Fruit fly (Drosophila melanogaster) whole organism, adult: Measurements from ENCODE around the gene HUWE1.

Source experiments
- CG12768 ChIP-seq: fragments of 200-800 bp; sonication (Bioruptor generic); optimal IDR thresholded peaks from 2 replicates; lab custom pipeline; 2017; ENCODE audit warnings: missing biosample characterization, missing genetic modification characterization, mild to moderate bottlenecking, moderate library complexity, missing genetic modification reagents
- CG14711 ChIP-seq: fragments of 200-800 bp; sonication (Bioruptor generic); optimal IDR thresholded peaks from 2 replicates; lab custom pipeline; 2018; ENCODE audit warnings: missing biosample characterization, mild to moderate bottlenecking, missing genetic modification characterization, moderate library complexity
- CG1620 ChIP-seq: fragments of 200-800 bp; sonication (Bioruptor generic); optimal IDR thresholded peaks from 2 replicates; lab custom pipeline; 2016; ENCODE audit warnings: missing biosample characterization, missing genetic modification characterization
- CG33017 ChIP-seq: fragments of 200-800 bp; sonication (Bioruptor generic); optimal IDR thresholded peaks from 2 replicates; lab custom pipeline; 2018; ENCODE audit warnings: missing biosample characterization, mild to moderate bottlenecking, missing genetic modification characterization, moderate library complexity
- CG5204 ChIP-seq: fragments of 200-800 bp; sonication (Bioruptor generic); optimal IDR thresholded peaks from 2 replicates; lab custom pipeline; 2016; ENCODE audit warnings: missing biosample characterization, missing genetic modification characterization
- CG7045 ChIP-seq: fragments of 200-800 bp; sonication (Bioruptor generic); optimal IDR thresholded peaks from 2 replicates; lab custom pipeline; 2017; ENCODE audit warnings: missing biosample characterization, mild to moderate bottlenecking, missing genetic modification characterization
- CG7101 ChIP-seq: fragments of 200-800 bp; sonication (Bioruptor generic); optimal IDR thresholded peaks from 2 replicates; lab custom pipeline; 2018; ENCODE audit warnings: missing biosample characterization, mild to moderate bottlenecking, missing genetic modification characterization, moderate library complexity
- Clk ChIP-seq: fragments of 200-800 bp; sonication (Bioruptor generic); optimal IDR thresholded peaks from 2 replicates; lab custom pipeline; 2017; ENCODE audit warnings: missing biosample characterization, missing genetic modification characterization
- Crg-1 ChIP-seq: fragments of 200-800 bp; sonication (Bioruptor generic); optimal IDR thresholded peaks from 2 replicates; lab custom pipeline; 2016; ENCODE audit warnings: missing biosample characterization, missing genetic modification characterization
- Hr96 ChIP-seq: fragments of 200-800 bp; sonication (Bioruptor generic); optimal IDR thresholded peaks from 2 replicates; lab custom pipeline; 2016; ENCODE audit warnings: missing biosample characterization, missing genetic modification characterization
- Mnt ChIP-seq: fragments of 200-800 bp; sonication (Bioruptor generic); optimal IDR thresholded peaks from 2 replicates; lab custom pipeline; 2016; ENCODE audit warnings: missing biosample characterization, mild to moderate bottlenecking, missing genetic modification characterization
- bab1 ChIP-seq: fragments of 200-800 bp; sonication (Bioruptor generic); optimal IDR thresholded peaks from 3 replicates; lab custom pipeline; 2019; ENCODE audit warnings: missing biosample characterization, mild to moderate bottlenecking, missing genetic modification characterization, moderate library complexity
- cic ChIP-seq: fragments of 200-800 bp; sonication (Bioruptor generic); optimal IDR thresholded peaks from 2 replicates; lab custom pipeline; 2017; ENCODE audit warnings: missing biosample characterization, mild to moderate bottlenecking, missing genetic modification characterization, moderate library complexity
- cnc ChIP-seq, 2 experiments: fragments of >200 bp; optimal IDR thresholded peaks; 2 replicates each; lab custom pipeline; 2017
- kay ChIP-seq: fragments of 200-800 bp; sonication (Bioruptor generic); peaks from one replicate; lab custom pipeline; 2016; ENCODE audit warnings: missing biosample characterization, missing genetic modification characterization, borderline replicate concordance
- ovo ChIP-seq: fragments of 200-800 bp; sonication (Bioruptor generic); optimal IDR thresholded peaks from 2 replicates; lab custom pipeline; 2016; ENCODE audit warnings: missing biosample characterization, missing genetic modification characterization
- pad ChIP-seq: fragments of 200-800 bp; sonication (Bioruptor generic); optimal IDR thresholded peaks from 3 replicates; lab custom pipeline; 2017; ENCODE audit warnings: missing biosample characterization, missing genetic modification characterization, mild to moderate bottlenecking, moderate library complexity, missing genetic modification reagents
- tj ChIP-seq: fragments of 200-800 bp; sonication (Bioruptor generic); optimal IDR thresholded peaks from 3 replicates; lab custom pipeline; 2017; ENCODE audit warnings: missing biosample characterization, mild to moderate bottlenecking, missing genetic modification characterization, moderate library complexity
- toe ChIP-seq: fragments of 200-800 bp; sonication (Bioruptor generic); optimal IDR thresholded peaks from 2 replicates; lab custom pipeline; 2016; ENCODE audit warnings: missing biosample characterization, missing genetic modification characterization

HUWE1 gene

dm6 chrX:15761298-15761640 lies 48.8 kb downstream of the HUWE1 start:
- TF ChIP-seq cic (no peak), CG7101 (tag; lab: Kevin White, UChicago) (no peak), kay (GFP tag; lab: Kevin White, UChicago) (peak; percentile 45), bab1 (GFP tag; lab: Kevin White, UChicago) (no peak), Mnt (GFP tag; lab: Kevin White, UChicago) (peak; percentile 23), Crg-1 (no peak)

- TF ChIP-seq CG1620 (no peak), bab1 (GFP tag; lab: Kevin White, UChicago) (peak; percentile 48), Mnt (GFP tag; lab: Kevin White, UChicago) (peak; percentile 92), CG33017 (tag; lab: Kevin White, UChicago) (no peak)
These were observed 50.3 kb downstream of the HUWE1 start, which contains the start of gene Polr3A for dm6 chrX:15762723-15763122. Gene Polr3A, plus strand, starts transcription at chrX:15762956.

DNA sequence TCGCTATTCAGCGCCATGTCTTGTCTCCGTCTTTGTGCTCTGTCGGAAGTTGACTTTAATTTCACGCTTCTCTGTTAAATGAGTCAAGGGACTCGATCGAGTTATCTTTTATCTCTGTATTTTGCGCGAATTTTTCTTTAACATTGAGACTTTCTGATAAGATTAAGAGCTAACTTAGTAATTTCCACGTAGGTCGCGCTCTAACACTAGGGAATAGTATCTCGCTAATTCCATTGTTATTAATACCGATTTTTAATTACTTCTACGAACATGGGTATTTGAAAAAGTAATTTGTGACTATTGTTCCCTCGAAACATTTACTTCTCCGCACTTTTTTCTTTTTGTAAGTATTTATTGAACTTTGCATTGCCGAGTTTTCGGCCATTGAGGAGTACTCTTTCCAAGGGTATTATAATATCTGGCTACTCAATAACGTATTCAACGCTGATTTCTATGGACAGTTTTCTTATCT lies 54.0 kb downstream of the HUWE1 start, which contains the start of gene CG8952:
Gene CG8952 (minus strand): TSS at position 51 of the 472 bp plus-strand sequence.
- no peak for TF ChIP-seq CG14711 (tag; lab: Kevin White, UChicago)
- no peak for TF ChIP-seq CG1620
- TF ChIP-seq toe: no peak
- TF ChIP-seq cnc (optimal IDR thresholded peaks at IDR 0.05; lab: Kevin White, UChicago): no peak
- TF ChIP-seq cic: no peak
- TF ChIP-seq kay (GFP tag; lab: Kevin White, UChicago): peak; percentile 50
- no peak for TF ChIP-seq Clk (GFP tag; lab: Kevin White, UChicago)
- no peak for TF ChIP-seq CG7101 (tag; lab: Kevin White, UChicago)

DNA sequence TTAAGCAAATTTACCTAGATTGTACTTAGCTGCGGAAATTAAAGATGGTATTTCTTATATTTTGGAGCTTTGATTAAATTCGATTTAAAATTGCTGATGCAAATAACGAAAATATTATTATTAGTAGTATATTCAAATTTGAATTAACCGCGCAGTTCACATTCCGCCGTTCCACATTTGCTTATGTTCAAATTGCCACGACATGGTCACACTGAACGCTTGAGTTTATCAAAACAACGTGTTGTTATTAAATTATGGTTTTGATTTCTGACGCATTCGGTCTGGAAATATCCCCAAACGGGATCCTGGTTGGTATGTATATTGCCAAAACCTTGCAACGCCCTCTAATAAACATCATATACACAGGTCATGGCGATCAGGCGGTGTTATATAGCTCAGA lies 57.0 kb downstream of the HUWE1 start, which contains the start of gene CG33172:
Gene CG33172 (plus strand): TSS at position 208 of the 400 bp plus-strand sequence.
- TF ChIP-seq pad (GFP tag; lab: Kevin White, UChicago): no peak
- no peak for TF ChIP-seq CG12768 (GFP tag; lab: Kevin White, UChicago)
- no peak for TF ChIP-seq CG7045 (GFP tag; lab: Kevin White, UChicago)
- TF ChIP-seq Hr96 (GFP tag; lab: Kevin White, UChicago): no peak
- no peak for TF ChIP-seq toe
- no peak for TF ChIP-seq cnc (optimal IDR thresholded peaks at IDR 0.05; lab: Kevin White, UChicago)
- no peak for TF ChIP-seq tj (GFP tag; lab: Kevin White, UChicago)
- no peak for TF ChIP-seq CG33017 (tag; lab: Kevin White, UChicago)
- no peak for TF ChIP-seq Clk (GFP tag; lab: Kevin White, UChicago)
- no peak for TF ChIP-seq CG7101 (tag; lab: Kevin White, UChicago)
- TF ChIP-seq Mnt (GFP tag; lab: Kevin White, UChicago): no peak
- no peak for TF ChIP-seq CG14711 (tag; lab: Kevin White, UChicago)

dm6 chrX:15772663-15773062 lies 60.2 kb downstream of the HUWE1 start, which contains the start of gene CG43672:
Gene CG43672, plus strand, starts transcription at chrX:15772963.
- TF ChIP-seq ovo (GFP tag; lab: Kevin White, UChicago): no peak
- TF ChIP-seq cnc (optimal IDR thresholded peaks at IDR 0.05; lab: Kevin White, UChicago): no peak

dm6 chrX:15778846-15779245 lies 66.4 kb downstream of the HUWE1 start, which contains the start of gene CG43673:
Gene CG43673, plus strand, starts transcription at chrX:15779146.
- TF ChIP-seq CG7045 (GFP tag; lab: Kevin White, UChicago): no peak
- TF ChIP-seq CG14711 (tag; lab: Kevin White, UChicago): no peak
- no peak for TF ChIP-seq CG5204 (GFP tag; lab: Kevin White, UChicago)
- TF ChIP-seq cnc (optimal IDR thresholded peaks at IDR 0.05; lab: Kevin White, UChicago): no peak
- no peak for TF ChIP-seq Hr96 (GFP tag; lab: Kevin White, UChicago)
- no peak for TF ChIP-seq bab1 (GFP tag; lab: Kevin White, UChicago)
- no peak for TF ChIP-seq kay (GFP tag; lab: Kevin White, UChicago)
- TF ChIP-seq CG12768 (GFP tag; lab: Kevin White, UChicago): no peak
- TF ChIP-seq CG1620: no peak
